Fruit fly (Drosophila melanogaster): Measurements from ENCODE around the gene CG18476.

Gene CG18476

DNA sequence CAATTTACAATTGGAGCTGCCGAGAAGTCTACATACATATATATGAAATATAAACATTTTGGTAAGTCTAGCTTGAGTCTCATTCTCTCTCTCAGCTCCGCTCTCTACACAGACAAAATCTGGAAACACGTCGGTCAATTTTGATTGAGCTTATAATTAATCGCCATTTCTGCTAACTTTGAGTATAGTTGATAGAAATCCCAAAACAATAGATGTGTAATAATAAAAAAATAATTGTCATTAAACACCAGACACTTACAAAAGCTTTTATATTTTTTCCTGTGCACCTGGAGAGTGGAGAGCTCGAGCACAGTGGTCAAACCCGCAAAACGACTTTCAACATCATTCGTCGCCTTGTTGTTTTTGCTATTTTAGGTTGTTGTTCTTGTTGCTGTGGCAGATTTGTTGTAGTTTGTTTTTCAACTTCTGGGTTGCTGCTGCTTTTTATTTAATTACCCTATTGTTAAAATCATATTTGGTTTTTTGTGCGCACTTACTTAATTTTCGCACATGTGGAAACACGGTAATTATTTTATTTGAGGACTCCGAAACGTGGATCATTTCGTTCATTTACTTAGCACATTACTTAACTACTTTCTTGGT lies 21.2 kb downstream of the CG18476 start:
- TF ChIP-seq bab1 (GFP tag; optimal IDR thresholded peaks at IDR 0.05) = peak; percentile 97
- peak; percentile 91 for TF ChIP-seq CG33017 (tag; optimal IDR thresholded peaks at IDR 0.05)
- TF ChIP-seq tj (GFP tag; optimal IDR thresholded peaks at IDR 0.05) = peak; percentile 41
- TF ChIP-seq toe (GFP tag; optimal IDR thresholded peaks at IDR 0.05) = peak; percentile 11
- no peak for TF ChIP-seq cnc (optimal IDR thresholded peaks at IDR 0.05)
- peak; percentile 92 for TF ChIP-seq CG7101 (tag; optimal IDR thresholded peaks at IDR 0.05)
- peak; percentile 48 for TF ChIP-seq Clk (GFP tag; optimal IDR thresholded peaks at IDR 0.05)
- peak; percentile 56 for TF ChIP-seq Crg-1 (GFP tag; optimal IDR thresholded peaks at IDR 0.05)
- peak; percentile 71 for TF ChIP-seq CG7045 (GFP tag; optimal IDR thresholded peaks at IDR 0.05)
- TF ChIP-seq pad (GFP tag; optimal IDR thresholded peaks at IDR 0.05) = no peak
- TF ChIP-seq CG1620 (GFP tag; optimal IDR thresholded peaks at IDR 0.05) = peak; percentile 61
- TF ChIP-seq CG5204 (GFP tag; optimal IDR thresholded peaks at IDR 0.05) = peak; percentile 68
- peak; percentile 88 for TF ChIP-seq CG14711 (tag; optimal IDR thresholded peaks at IDR 0.05)
- no peak for TF ChIP-seq cic (GFP tag; optimal IDR thresholded peaks at IDR 0.05)
- TF ChIP-seq Mnt (GFP tag; optimal IDR thresholded peaks at IDR 0.05) = peak; percentile 46
- TF ChIP-seq CG12768 (GFP tag; optimal IDR thresholded peaks at IDR 0.05) = peak; percentile 71
- TF ChIP-seq CG11617 (GFP tag; optimal IDR thresholded peaks at IDR 0.05) = peak; percentile 60
- TF ChIP-seq ovo (GFP tag; optimal IDR thresholded peaks at IDR 0.05) = no peak
- peak; percentile 79 for TF ChIP-seq kay (GFP tag; ENCODE audit: borderline replicate concordance)
- TF ChIP-seq Hr96 (GFP tag; optimal IDR thresholded peaks at IDR 0.05) = peak; percentile 67

DNA sequence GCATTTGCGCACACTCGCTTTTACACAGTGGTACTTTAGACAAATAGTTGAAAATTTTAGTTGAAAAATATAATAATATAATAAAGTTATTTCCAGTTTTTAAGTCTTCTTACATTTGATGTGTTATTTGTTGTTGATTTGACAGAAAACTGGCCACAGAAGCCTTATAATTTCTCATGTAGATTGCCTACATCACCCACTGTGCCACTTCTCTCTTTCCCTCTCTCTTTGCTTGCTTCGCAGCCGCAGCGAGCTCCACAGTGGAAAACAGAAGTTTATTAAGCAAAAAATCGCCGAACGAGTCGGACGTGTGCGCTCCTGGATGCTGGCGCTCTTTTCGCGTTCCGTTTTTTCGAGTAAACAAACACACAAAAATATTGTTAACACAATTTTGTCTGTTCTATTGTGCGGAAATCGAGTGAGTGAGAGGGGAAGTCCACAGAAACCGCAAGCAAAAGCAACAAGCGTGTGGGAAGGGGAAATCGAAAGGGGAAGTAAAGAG lies 22.0 kb downstream of the CG18476 start, which contains the start of gene CG42327:
CG42327 (plus strand) TSS at position 277 of the 502 bp plus-strand sequence.
- TF ChIP-seq tj (GFP tag; optimal IDR thresholded peaks at IDR 0.05) (no peak), CG11617 (GFP tag; optimal IDR thresholded peaks at IDR 0.05) (peak; percentile 80), CG33017 (tag; optimal IDR thresholded peaks at IDR 0.05) (peak; percentile 71), toe (GFP tag; optimal IDR thresholded peaks at IDR 0.05) (peak; percentile 25), CG14711 (tag; optimal IDR thresholded peaks at IDR 0.05) (peak; percentile 69), CG7045 (GFP tag; optimal IDR thresholded peaks at IDR 0.05) (peak; percentile 47), pad (GFP tag; optimal IDR thresholded peaks at IDR 0.05) (peak; percentile 99), Mnt (GFP tag; optimal IDR thresholded peaks at IDR 0.05) (peak; percentile 64), CG7101 (tag; optimal IDR thresholded peaks at IDR 0.05) (peak; percentile 83), CG12768 (GFP tag; optimal IDR thresholded peaks at IDR 0.05) (peak; percentile 30), Crg-1 (GFP tag; optimal IDR thresholded peaks at IDR 0.05) (peak; percentile 25), cic (GFP tag; optimal IDR thresholded peaks at IDR 0.05) (peak; percentile 56), bab1 (GFP tag; optimal IDR thresholded peaks at IDR 0.05) (peak; percentile 87), Hr96 (GFP tag; optimal IDR thresholded peaks at IDR 0.05) (peak; percentile 31), kay (GFP tag; ENCODE audit: borderline replicate concordance) (no peak), cnc (optimal IDR thresholded peaks at IDR 0.05) (no peak), ovo (GFP tag; optimal IDR thresholded peaks at IDR 0.05) (no peak)

DNA sequence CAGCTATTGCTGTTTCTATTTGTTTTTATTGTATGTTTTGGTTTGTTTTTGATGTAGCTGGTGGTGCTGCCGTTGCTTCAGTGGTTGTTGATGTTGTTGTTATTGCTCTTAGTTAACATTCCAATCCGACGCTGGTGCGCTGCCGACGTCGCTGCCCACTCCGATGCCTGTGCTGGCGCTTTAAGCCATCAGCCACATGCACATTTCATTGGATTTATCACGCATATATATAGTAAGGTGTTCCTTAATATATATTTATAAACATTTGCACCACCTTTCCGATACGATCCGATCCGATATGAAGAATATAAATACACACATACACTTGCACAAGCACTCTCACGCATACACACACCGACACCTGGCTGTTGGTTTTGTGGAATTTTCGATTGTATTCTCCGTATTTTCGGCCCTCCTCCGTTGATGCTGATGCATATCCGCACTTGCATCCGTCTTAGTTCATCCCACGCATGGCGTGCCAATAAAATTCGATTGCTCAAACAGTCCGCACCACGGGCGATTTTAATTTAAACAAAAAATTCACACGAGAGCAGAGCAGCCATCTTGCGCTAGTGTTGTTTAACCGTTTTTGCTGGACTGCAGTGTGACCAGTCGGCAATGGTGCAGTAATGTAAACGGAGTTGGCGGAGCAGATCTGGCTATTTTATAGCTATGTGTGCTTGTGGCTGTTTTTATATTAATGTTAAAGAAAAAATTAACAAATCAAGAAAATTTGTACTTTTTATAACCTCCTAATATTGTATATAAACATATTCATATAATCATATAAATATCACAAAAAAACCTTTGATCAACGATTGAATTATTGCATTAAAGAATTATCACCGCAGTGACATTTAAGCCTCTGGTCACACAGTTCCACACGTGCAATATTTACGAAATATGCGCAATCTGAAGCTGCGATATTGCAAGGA lies 27.5 kb downstream of the CG18476 start, which contains the start of the genes Csk and Elp1:
Csk (minus strand) TSS at position 602 of the 935 bp plus-strand sequence.
Elp1 (plus strand) TSS at position 867 of the 935 bp plus-strand sequence.
- TF ChIP-seq CG5204 (GFP tag; optimal IDR thresholded peaks at IDR 0.05) (peak; percentile 55), CG14711 (tag; optimal IDR thresholded peaks at IDR 0.05) (peak; percentile 47), CG7101 (tag; optimal IDR thresholded peaks at IDR 0.05) (peak; percentile 74), ovo (GFP tag; optimal IDR thresholded peaks at IDR 0.05) (peak; percentile 67), cnc (optimal IDR thresholded peaks at IDR 0.05) (no peak), Clk (GFP tag; optimal IDR thresholded peaks at IDR 0.05) (peak; percentile 43), bab1 (GFP tag; optimal IDR thresholded peaks at IDR 0.05) (peak; percentile 71), Crg-1 (GFP tag; optimal IDR thresholded peaks at IDR 0.05) (peak; percentile 68), Hr96 (GFP tag; optimal IDR thresholded peaks at IDR 0.05) (peak; percentile 59), CG12768 (GFP tag; optimal IDR thresholded peaks at IDR 0.05) (no peak), tj (GFP tag; optimal IDR thresholded peaks at IDR 0.05) (peak; percentile 42), pad (GFP tag; optimal IDR thresholded peaks at IDR 0.05) (peak; percentile 67), kay (GFP tag; ENCODE audit: borderline replicate concordance) (peak; percentile 65), toe (GFP tag; optimal IDR thresholded peaks at IDR 0.05) (peak; percentile 76), CG11617 (GFP tag; optimal IDR thresholded peaks at IDR 0.05) (peak; percentile 66), CG33017 (tag; optimal IDR thresholded peaks at IDR 0.05) (peak; percentile 52), CG7045 (GFP tag; optimal IDR thresholded peaks at IDR 0.05) (peak; percentile 49), cic (GFP tag; optimal IDR thresholded peaks at IDR 0.05) (peak; percentile 78), CG1620 (GFP tag; optimal IDR thresholded peaks at IDR 0.05) (peak; percentile 76), Mnt (GFP tag; optimal IDR thresholded peaks at IDR 0.05) (peak; percentile 97)

DNA sequence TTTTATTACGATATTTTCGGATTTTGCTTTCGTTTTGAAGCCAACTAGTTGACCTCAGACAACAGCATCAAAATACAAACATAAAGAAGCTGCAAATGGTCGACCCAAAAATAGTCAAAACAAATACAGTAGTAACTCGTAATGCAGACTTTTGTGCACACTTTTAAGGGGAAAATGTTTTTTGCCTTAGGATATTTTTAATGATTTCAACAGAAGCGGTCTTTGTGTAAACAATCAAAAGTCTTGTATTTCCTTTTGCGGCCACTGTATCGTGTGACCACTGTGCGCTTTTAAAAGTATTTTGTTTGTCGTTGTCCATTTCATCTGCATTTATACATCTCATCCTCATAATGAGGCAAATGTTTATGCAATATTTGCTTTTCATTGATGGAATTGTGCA lies 28.5 kb downstream of the CG18476 start:
- TF ChIP-seq Crg-1 (GFP tag; optimal IDR thresholded peaks at IDR 0.05) (peak; percentile 33), ovo (GFP tag; optimal IDR thresholded peaks at IDR 0.05) (no peak), Hr96 (GFP tag; optimal IDR thresholded peaks at IDR 0.05) (peak; percentile 48), kay (GFP tag; ENCODE audit: borderline replicate concordance) (no peak), CG14711 (tag; optimal IDR thresholded peaks at IDR 0.05) (peak; percentile 70), CG7045 (GFP tag; optimal IDR thresholded peaks at IDR 0.05) (peak; percentile 84), CG11617 (GFP tag; optimal IDR thresholded peaks at IDR 0.05) (peak; percentile 48), bab1 (GFP tag; optimal IDR thresholded peaks at IDR 0.05) (peak; percentile 82), CG12768 (GFP tag; optimal IDR thresholded peaks at IDR 0.05) (peak; percentile 80), CG7101 (tag; optimal IDR thresholded peaks at IDR 0.05) (peak; percentile 82), CG1620 (GFP tag; optimal IDR thresholded peaks at IDR 0.05) (peak; percentile 50), CG33017 (tag; optimal IDR thresholded peaks at IDR 0.05) (peak; percentile 84), CG5204 (GFP tag; optimal IDR thresholded peaks at IDR 0.05) (peak; percentile 72), cnc (optimal IDR thresholded peaks at IDR 0.05) (no peak), pad (GFP tag; optimal IDR thresholded peaks at IDR 0.05) (peak; percentile 36), Mnt (GFP tag; optimal IDR thresholded peaks at IDR 0.05) (no peak), tj (GFP tag; optimal IDR thresholded peaks at IDR 0.05) (no peak), Clk (GFP tag; optimal IDR thresholded peaks at IDR 0.05) (peak; percentile 68), cic (GFP tag; optimal IDR thresholded peaks at IDR 0.05) (no peak), toe (GFP tag; optimal IDR thresholded peaks at IDR 0.05) (peak; percentile 45)

Measured in whole organism, adult.